Worm (Caenorhabditis elegans): ENCODE results near the gene C34B4.2.

C34B4.2 gene

ce11 chrV:13043195-13043762, 39.6 kb upstream of the C34B4.2 start, which contains the start of gene lap-2 (continued):
- TF ChIP-seq lin-13 (GFP tag; optimal IDR thresholded peaks at IDR 0.05) (peak; percentile 69), tra-1 (GFP tag; IDR thresholded peaks at IDR 0.05) (peak; percentile 96), mes-2 (tag; optimal IDR thresholded peaks at IDR 0.05; ENCODE audit: poor library complexity, severe bottlenecking) (peak; percentile 18), snpc-4 (tag; optimal IDR thresholded peaks at IDR 0.05) (no peak), cey-2 (tag; optimal IDR thresholded peaks at IDR 0.05; ENCODE audit: borderline replicate concordance, insufficient read depth) (no peak), zip-11 (GFP tag; IDR thresholded peaks at IDR 0.05) (no peak), dmd-6 (GFP tag; IDR thresholded peaks at IDR 0.05) (peak; percentile 98), hmg-1.1 (GFP tag; IDR thresholded peaks at IDR 0.05) (no peak), aly-2 (tag; optimal IDR thresholded peaks at IDR 0.05) (no peak), nhr-77 (tag; optimal IDR thresholded peaks at IDR 0.05) (peak; percentile 54), egl-43 (GFP tag; IDR thresholded peaks at IDR 0.05) (no peak), daf-8 (GFP tag; IDR thresholded peaks at IDR 0.05) (no peak), nhr-28 (tag; optimal IDR thresholded peaks at IDR 0.05) (peak; percentile 68), ces-1 (GFP tag; optimal IDR thresholded peaks at IDR 0.05) (no peak), php-3 (GFP tag; IDR thresholded peaks at IDR 0.05) (peak; percentile 97), nhr-41 (GFP tag; IDR thresholded peaks at IDR 0.05) (0 out of 2 replicates have a peak, but pooled peaks have one; percentile 13), mdt-29 (GFP tag; IDR thresholded peaks at IDR 0.05) (0 out of 2 replicates have a peak, but pooled peaks have one; percentile 44)

- TF ChIP-seq pqm-1 (tag; optimal IDR thresholded peaks at IDR 0.05) (peak; percentile 17), lin-38 (GFP tag; IDR thresholded peaks at IDR 0.05) (peak; percentile 25; the same call in 1 of the 2 replicates), D1046.2 (GFP tag; IDR thresholded peaks at IDR 0.05) (0 out of 2 replicates have a peak, but pooled peaks have one; percentile 13), ceh-44 (GFP tag; IDR thresholded peaks at IDR 0.05) (no peak), dve-1 (tag; optimal IDR thresholded peaks at IDR 0.05; ENCODE audit: insufficient read depth) (peak; percentile 26), nhr-28 (tag; optimal IDR thresholded peaks at IDR 0.05) (peak; percentile 50), hlh-11 (tag; optimal IDR thresholded peaks at IDR 0.05) (peak; percentile 4), hif-1 (tag; optimal IDR thresholded peaks at IDR 0.05) (no peak)
Observed at ce11 chrV:13043832-13044521, 38.9 kb upstream of the C34B4.2 start.

ce11 chrV:13045017-13045416, 37.8 kb upstream of the C34B4.2 start:
- TF ChIP-seq dmd-9 (GFP tag; IDR thresholded peaks at IDR 0.05): 0 out of 2 replicates have a peak, but pooled peaks have one; percentile 12
- no peak for TF ChIP-seq ceh-62 (tag; optimal IDR thresholded peaks at IDR 0.05)
- TF ChIP-seq aha-1 (tag): peak; percentile 96

ce11 chrV:13046125-13047123, 36.4 kb upstream of the C34B4.2 start:
- TF ChIP-seq zfp-2 (tag; optimal IDR thresholded peaks at IDR 0.05): no peak
- peak; percentile 34; the same call in 1 of the 2 replicates for TF ChIP-seq dmd-9 (GFP tag; IDR thresholded peaks at IDR 0.05)
- peak; percentile 83 for TF ChIP-seq dmd-6 (GFP tag; IDR thresholded peaks at IDR 0.05)
- TF ChIP-seq nhr-48 (tag; optimal IDR thresholded peaks at IDR 0.05): peak; percentile 25
- peak in 1 of 2 experiments; percentile 62 for TF ChIP-seq unc-62 (GFP tag; optimal IDR thresholded peaks at IDR 0.05 in 1 of 2)
- TF ChIP-seq unc-62 (tag; optimal IDR thresholded peaks at IDR 0.05): no peak
- TF ChIP-seq nhr-76 (tag; optimal IDR thresholded peaks at IDR 0.05): no peak
- TF ChIP-seq hlh-11 (tag; optimal IDR thresholded peaks at IDR 0.05): peak; percentile 63
- TF ChIP-seq lin-38 (GFP tag; IDR thresholded peaks at IDR 0.05): peak; percentile 6; the same call in 1 of the 2 replicates
- TF ChIP-seq php-3 (GFP tag; IDR thresholded peaks at IDR 0.05): 0 out of 2 replicates have a peak, but pooled peaks have one; percentile 15
- no peak; the same call in 1 of the 2 replicates for TF ChIP-seq madf-9 (GFP tag; conservative IDR thresholded peaks at IDR 0.05)
- 0 out of 2 replicates have a peak, but pooled peaks have one; percentile 7 for TF ChIP-seq T26A8.4 (GFP tag; IDR thresholded peaks at IDR 0.05)
- TF ChIP-seq nhr-28 (tag; optimal IDR thresholded peaks at IDR 0.05): peak; percentile 50
- peak; percentile 72 for TF ChIP-seq aha-1 (tag)
- TF ChIP-seq ces-1 (GFP tag; optimal IDR thresholded peaks at IDR 0.05): no peak
- TF ChIP-seq lsy-2 (tag; optimal IDR thresholded peaks at IDR 0.05): peak in 1 of 2 experiments; percentile 20
- peak; percentile 62 for TF ChIP-seq dve-1 (tag; optimal IDR thresholded peaks at IDR 0.05; ENCODE audit: insufficient read depth)
- TF ChIP-seq tag-97 (GFP tag; IDR thresholded peaks at IDR 0.05): no peak
- TF ChIP-seq ctbp-1 (GFP tag; IDR thresholded peaks at IDR 0.05): 0 out of 2 replicates have a peak, but pooled peaks have one; percentile 8
- peak in 1 of 2 experiments; percentile 35 for TF ChIP-seq daf-16 (GFP tag; optimal IDR thresholded peaks at IDR 0.05)
- peak; percentile 64 for TF ChIP-seq daf-16 (tag; optimal IDR thresholded peaks at IDR 0.05)
- no peak for TF ChIP-seq arid-1 (GFP tag; conservative IDR thresholded peaks at IDR 0.05)

Data from whole organism, L4 larva.